Worm (Caenorhabditis elegans): ENCODE measurements around the gene K09F6.3.

ce11 chrII:2304575-2304974 lies 49.6 kb downstream of the K09F6.3 start:
- TF ChIP-seq daf-12 (tag; optimal IDR thresholded peaks at IDR 0.05) (no peak), ces-1 (GFP tag; optimal IDR thresholded peaks at IDR 0.05) (no peak), ama-1 (optimal IDR thresholded peaks at IDR 0.05) (no peak), skn-1 (tag; optimal IDR thresholded peaks at IDR 0.05) (no peak), unc-62 (GFP tag; optimal IDR thresholded peaks at IDR 0.05 in 1 of 2) (no peak), unc-62 (tag; optimal IDR thresholded peaks at IDR 0.05) (no peak), dmd-9 (GFP tag; IDR thresholded peaks at IDR 0.05) (no peak), F26F4.8 (GFP tag; conservative IDR thresholded peaks at IDR 0.05) (no peak), unc-39 (tag; optimal IDR thresholded peaks at IDR 0.05) (no peak), mep-1 (tag; optimal IDR thresholded peaks at IDR 0.05) (no peak)
